Fruit fly (Drosophila melanogaster) Kc167 (cell line): ENCODE results near the gene TFAM.

Source experiments
- Myc ChIP-seq: fragments of >200 bp; optimal IDR thresholded peaks from 2 replicates; lab custom pipeline; 2017; ENCODE audit warnings: missing external identifiers
- Sin3A ChIP-seq: fragments of >200 bp; optimal IDR thresholded peaks from 2 replicates; lab custom pipeline; 2018; ENCODE audit warnings: missing external identifiers
- h ChIP-seq: fragments of >200 bp; optimal IDR thresholded peaks from 3 replicates; lab custom pipeline; 2018; ENCODE audit warnings: missing external identifiers
- insv ChIP-seq: fragments of >200 bp; optimal IDR thresholded peaks from 3 replicates; lab custom pipeline; 2018; ENCODE audit warnings: missing external identifiers
- psq ChIP-seq: fragments of >200 bp; optimal IDR thresholded peaks from 2 replicates; lab custom pipeline; 2017; ENCODE audit warnings: missing external identifiers
- ttk ChIP-seq: sonication (Bioruptor generic); optimal IDR thresholded peaks from 2 replicates; lab custom pipeline; 2017; ENCODE audit warnings: missing external identifiers

DNA sequence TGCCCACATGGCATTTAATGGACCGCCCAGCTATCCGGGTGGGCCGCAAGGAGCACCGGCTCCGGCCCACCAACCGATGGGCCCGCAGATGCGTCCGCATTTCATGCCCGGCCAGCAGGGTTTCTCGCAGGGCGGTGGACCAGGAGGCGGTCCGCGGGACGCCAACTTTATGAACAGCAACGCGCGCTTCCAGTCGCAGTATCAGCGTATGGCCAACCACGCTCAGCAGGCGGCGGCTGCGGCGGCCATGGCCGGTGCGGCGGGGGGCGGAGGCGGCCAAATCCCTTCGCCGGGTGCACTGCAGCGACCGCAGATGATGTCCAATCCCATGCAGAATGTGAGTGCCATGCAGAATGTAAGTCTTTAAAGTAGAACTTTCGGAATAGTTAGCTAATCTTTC, 31.4 kb upstream of the TFAM start:
- TF ChIP-seq insv (lab: Kevin White, UChicago) (no peak), ttk (no peak), psq (lab: Kevin White, UChicago) (no peak), Sin3A (lab: Kevin White, UChicago) (no peak), Myc (lab: Kevin White, UChicago) (no peak), h (no peak)
